Fruit fly (Drosophila melanogaster) whole organism, wandering third instar larva: ENCODE measurements around the gene CG4009.

Experiments used
- Abd-B ChIP-seq: fragments of >200 bp; optimal IDR thresholded peaks from 2 replicates; lab custom pipeline; 2017; ENCODE audit warnings: missing biosample characterization, missing genetic modification characterization
- CG32264 ChIP-seq: fragments of 200-800 bp; sonication (Bioruptor generic); optimal IDR thresholded peaks from 2 replicates; lab custom pipeline; 2016; ENCODE audit warnings: missing biosample characterization, missing genetic modification characterization
- CG9705 ChIP-seq: fragments of 200-800 bp; sonication (Bioruptor generic); optimal IDR thresholded peaks from 2 replicates; lab custom pipeline; 2018; ENCODE audit warnings: missing biosample characterization, mild to moderate bottlenecking, missing genetic modification characterization
- CrebA ChIP-seq: fragments of 200-800 bp; sonication (Bioruptor generic); optimal IDR thresholded peaks from 2 replicates; lab custom pipeline; 2016; ENCODE audit warnings: missing biosample characterization, mild to moderate bottlenecking, missing genetic modification characterization, borderline replicate concordance
- Dfd ChIP-seq: fragments of >200 bp; optimal IDR thresholded peaks from 2 replicates; lab custom pipeline; 2017; ENCODE audit warnings: missing biosample characterization, missing genetic modification characterization
- GATAd ChIP-seq: sonication (Bioruptor generic); optimal IDR thresholded peaks from 2 replicates; lab custom pipeline; 2016; ENCODE audit warnings: missing biosample characterization, missing genetic modification characterization
- HLH106 ChIP-seq: fragments of 200-800 bp; optimal IDR thresholded peaks from 3 replicates; lab custom pipeline; 2019; ENCODE audit warnings: missing biosample characterization, mild to moderate bottlenecking, missing genetic modification characterization, moderate library complexity
- Hnf4 ChIP-seq: fragments of 200-800 bp; sonication (Bioruptor generic); optimal IDR thresholded peaks from 2 replicates; lab custom pipeline; 2016; ENCODE audit warnings: missing biosample characterization, mild to moderate bottlenecking, missing genetic modification characterization
- Hr83 ChIP-seq: fragments of 200-300 bp; sonication (Bioruptor generic); optimal IDR thresholded peaks from 2 replicates; lab custom pipeline; 2016; ENCODE audit warnings: missing biosample characterization, mild to moderate bottlenecking, missing genetic modification characterization, moderate library complexity; ENCODE audit not compliant: poor library complexity, severe bottlenecking
- Jra ChIP-seq: sonication (Bioruptor generic); optimal IDR thresholded peaks from 2 replicates; lab custom pipeline; 2016; ENCODE audit warnings: missing biosample characterization, missing genetic modification characterization
- Mio ChIP-seq: sonication (Bioruptor generic); optimal IDR thresholded peaks from 2 replicates; lab custom pipeline; 2016; ENCODE audit warnings: missing biosample characterization, missing genetic modification characterization
- N ChIP-seq: fragments of >200 bp; optimal IDR thresholded peaks from 2 replicates; lab custom pipeline; 2018; ENCODE audit warnings: missing biosample characterization, missing external identifiers, missing genetic modification characterization
- OdsH ChIP-seq: fragments of 200-800 bp; sonication (Bioruptor generic); optimal IDR thresholded peaks from 2 replicates; lab custom pipeline; 2016; ENCODE audit warnings: missing biosample characterization, mild to moderate bottlenecking, missing genetic modification characterization
- Rel ChIP-seq, 2 experiments: fragments of 200-800 bp; sonication (Bioruptor generic) in 1 of 2; optimal IDR thresholded peaks; 2 replicates in 1 of 2; 3 replicates in 1 of 2; lab custom pipeline; 2016 to 2019; ENCODE audit warnings: mild to moderate bottlenecking in 2 of 2, missing biosample characterization in 2 of 2, missing genetic modification characterization in 2 of 2, moderate library complexity in 1 of 2
- Sp1 ChIP-seq: fragments of 200-800 bp; sonication (Bioruptor generic); optimal IDR thresholded peaks from 3 replicates; lab custom pipeline; 2019; ENCODE audit warnings: missing biosample characterization, mild to moderate bottlenecking, missing genetic modification characterization, moderate library complexity
- Vsx2 ChIP-seq: fragments of 200-300, 225-300 bp; sonication (Bioruptor generic); optimal IDR thresholded peaks from 2 replicates; lab custom pipeline; 2018; ENCODE audit warnings: missing biosample characterization, missing genetic modification characterization; ENCODE audit not compliant: partially characterized antibody
- br ChIP-seq: fragments of 200-800 bp; sonication (Bioruptor generic); optimal IDR thresholded peaks from 2 replicates; lab custom pipeline; 2016; ENCODE audit warnings: missing biosample characterization, missing genetic modification characterization
- dmrt93B ChIP-seq: fragments of 200-800 bp; sonication (Bioruptor generic); optimal IDR thresholded peaks from 2 replicates; lab custom pipeline; 2018; ENCODE audit warnings: missing biosample characterization, mild to moderate bottlenecking, missing genetic modification characterization
- dsf ChIP-seq: sonication (Bioruptor generic); optimal IDR thresholded peaks from 2 replicates; lab custom pipeline; 2016; ENCODE audit warnings: missing biosample characterization, missing genetic modification characterization, borderline replicate concordance
- ey ChIP-seq: fragments of 200-800 bp; sonication (Bioruptor generic); optimal IDR thresholded peaks from 2 replicates; lab custom pipeline; 2016; ENCODE audit warnings: missing biosample characterization, missing genetic modification characterization
- foxo ChIP-seq, 2 experiments: fragments of 200-800 bp; sonication (Bioruptor generic); optimal IDR thresholded peaks; 2 replicates in 1 of 2; 3 replicates in 1 of 2; lab custom pipeline; 2016 to 2017; ENCODE audit warnings: missing biosample characterization in 2 of 2, missing genetic modification characterization in 2 of 2
- fru ChIP-seq: fragments of 200-800 bp; sonication (Bioruptor generic); optimal IDR thresholded peaks from 3 replicates; lab custom pipeline; 2016; ENCODE audit warnings: missing biosample characterization, mild to moderate bottlenecking, missing genetic modification characterization
- h ChIP-seq: fragments of 200-800 bp; sonication (Bioruptor generic); optimal IDR thresholded peaks from 3 replicates; lab custom pipeline; 2016; ENCODE audit warnings: missing biosample characterization, mild to moderate bottlenecking, missing genetic modification characterization
- jim ChIP-seq: fragments of 175-275, 200-325 bp; sonication (Bioruptor generic); optimal IDR thresholded peaks from 2 replicates; lab custom pipeline; 2016; ENCODE audit warnings: missing biosample characterization, mild to moderate bottlenecking, missing genetic modification characterization
- lola ChIP-seq: fragments of >200 bp; optimal IDR thresholded peaks from 2 replicates; lab custom pipeline; 2017; ENCODE audit warnings: missing biosample characterization, missing genetic modification characterization
- pan ChIP-seq: fragments of >200 bp; optimal IDR thresholded peaks from 2 replicates; lab custom pipeline; 2017
- psq ChIP-seq: fragments of 200-800 bp; sonication (Bioruptor generic); optimal IDR thresholded peaks from 3 replicates; lab custom pipeline; 2017; ENCODE audit warnings: missing biosample characterization, mild to moderate bottlenecking, missing genetic modification characterization, moderate library complexity
- rgr ChIP-seq: fragments of 200-800 bp; sonication (Bioruptor generic); optimal IDR thresholded peaks from 3 replicates; lab custom pipeline; 2016; ENCODE audit warnings: missing biosample characterization, mild to moderate bottlenecking, missing genetic modification characterization
- sage ChIP-seq: fragments of 200-800 bp; sonication (Bioruptor generic); optimal IDR thresholded peaks from 2 replicates; lab custom pipeline; 2016; ENCODE audit warnings: missing biosample characterization, mild to moderate bottlenecking, missing genetic modification characterization
- sv ChIP-seq: fragments of 200-800 bp; sonication (Bioruptor generic); optimal IDR thresholded peaks from 3 replicates; lab custom pipeline; 2016; ENCODE audit warnings: missing biosample characterization, missing genetic modification characterization
- tai ChIP-seq: sonication (Bioruptor generic); optimal IDR thresholded peaks from 2 replicates; lab custom pipeline; 2016; ENCODE audit warnings: missing biosample characterization, missing genetic modification characterization
- usp ChIP-seq: fragments of >200 bp; optimal IDR thresholded peaks from 2 replicates; lab custom pipeline; 2017; ENCODE audit warnings: missing biosample characterization, missing genetic modification characterization
- woc ChIP-seq: sonication (Bioruptor generic); optimal IDR thresholded peaks from 2 replicates; lab custom pipeline; 2016; ENCODE audit warnings: missing biosample characterization, mild to moderate bottlenecking, missing genetic modification characterization

The CG4009 gene

dm6 chr3R:17035945-17036344 is at the start of gene CG4009:
TSS of gene CG4009 (minus strand) at chr3R:17036045.
- TF ChIP-seq woc (GFP tag; lab: Kevin White, UChicago) (no peak), Hr83 (no peak), Vsx2 (GFP tag; lab: Kevin White, UChicago) (no peak), fru (GFP tag; lab: Kevin White, UChicago) (no peak), h (GFP tag; lab: Kevin White, UChicago) (no peak), Rel (GFP tag; optimal IDR thresholded peaks at IDR 0.05; lab: Kevin White, UChicago) (no peak), Rel (tag; optimal IDR thresholded peaks at IDR 0.05; lab: Kevin White, UChicago) (no peak), HLH106 (no peak), sage (GFP tag; lab: Kevin White, UChicago) (no peak), pan (no peak), tai (GFP tag; lab: Kevin White, UChicago) (no peak), sv (GFP tag; lab: Kevin White, UChicago) (no peak), Hnf4 (GFP tag; lab: Kevin White, UChicago) (no peak)

- TF ChIP-seq Rel (GFP tag; optimal IDR thresholded peaks at IDR 0.05; lab: Kevin White, UChicago) (no peak), Rel (tag; optimal IDR thresholded peaks at IDR 0.05; lab: Kevin White, UChicago) (peak; percentile 5), sage (GFP tag; lab: Kevin White, UChicago) (no peak), sv (GFP tag; lab: Kevin White, UChicago) (no peak)
Measured at dm6 chr3R:17085029-17085807, 49.4 kb upstream of the CG4009 start, which contains the start of gene GckIII. TSS of gene GckIII (plus strand) at chr3R:17085513.

- TF ChIP-seq GATAd (no peak), CG9705 (GFP tag; lab: Kevin White, UChicago) (no peak), h (GFP tag; lab: Kevin White, UChicago) (no peak), psq (no peak)
Measured at dm6 chr3R:17082471-17082870, 46.6 kb upstream of the CG4009 start.

dm6 chr3R:17081359-17081935 is 45.6 kb upstream of the CG4009 start:
- no peak for TF ChIP-seq Abd-B (GFP tag; lab: Kevin White, UChicago)
- TF ChIP-seq HLH106 = peak; percentile 18
- no peak for TF ChIP-seq Dfd (GFP tag; lab: Kevin White, UChicago)
- TF ChIP-seq GATAd = no peak
- TF ChIP-seq Sp1 (GFP tag; lab: Kevin White, UChicago) = peak; percentile 4
- TF ChIP-seq, all 38 proteins: peak for 2

- peak; percentile 92 for TF ChIP-seq OdsH (GFP tag; lab: Kevin White, UChicago)
- TF ChIP-seq Rel (GFP tag; optimal IDR thresholded peaks at IDR 0.05; lab: Kevin White, UChicago) = peak; percentile 83
- peak; percentile 54 for TF ChIP-seq Rel (tag; optimal IDR thresholded peaks at IDR 0.05; lab: Kevin White, UChicago)
- peak; percentile 92 for TF ChIP-seq sv (GFP tag; lab: Kevin White, UChicago)
- peak; percentile 83 to 94 for TF ChIP-seq foxo (GFP tag; optimal IDR thresholded peaks at IDR 0.05; lab: Kevin White, UChicago)
- peak; percentile 76 for TF ChIP-seq woc (GFP tag; lab: Kevin White, UChicago)
- peak; percentile 79 for TF ChIP-seq CG32264 (GFP tag; lab: Kevin White, UChicago)
- peak; percentile 90 for TF ChIP-seq dmrt93B (GFP tag; lab: Kevin White, UChicago)
- peak; percentile 74 for TF ChIP-seq Jra (GFP tag; lab: Kevin White, UChicago)
- TF ChIP-seq dsf (GFP tag; lab: Kevin White, UChicago) = peak; percentile 59
- peak; percentile 30 for TF ChIP-seq GATAd
- TF ChIP-seq lola = no peak
- TF ChIP-seq br = peak; percentile 93
- no peak for TF ChIP-seq jim (GFP tag; lab: Kevin White, UChicago)
- TF ChIP-seq rgr (GFP tag; lab: Kevin White, UChicago) = peak; percentile 94
- peak; percentile 86 for TF ChIP-seq Hnf4 (GFP tag; lab: Kevin White, UChicago)
- no peak for TF ChIP-seq usp (GFP tag; lab: Kevin White, UChicago)
- no peak for TF ChIP-seq N
- TF ChIP-seq CrebA = no peak
- TF ChIP-seq pan = no peak
- no peak for TF ChIP-seq Dfd (GFP tag; lab: Kevin White, UChicago)
- peak; percentile 89 for TF ChIP-seq psq
- TF ChIP-seq h (GFP tag; lab: Kevin White, UChicago) = peak; percentile 93
- peak; percentile 97 for TF ChIP-seq Sp1 (GFP tag; lab: Kevin White, UChicago)
- peak; percentile 86 for TF ChIP-seq CG9705 (GFP tag; lab: Kevin White, UChicago)
- peak; percentile 88 for TF ChIP-seq ey (GFP tag; lab: Kevin White, UChicago)
- peak; percentile 46 for TF ChIP-seq Mio (GFP tag; lab: Kevin White, UChicago)
- peak; percentile 92 for TF ChIP-seq sage (GFP tag; lab: Kevin White, UChicago)
- peak; percentile 94 for TF ChIP-seq HLH106
- peak; percentile 94 for TF ChIP-seq fru (GFP tag; lab: Kevin White, UChicago)
- TF ChIP-seq Vsx2 (GFP tag; lab: Kevin White, UChicago) = no peak
Measured at dm6 chr3R:17080666-17081358, 45.0 kb upstream of the CG4009 start.
